Fruit fly (Drosophila melanogaster) whole organism, embryonic: ENCODE data around the gene Fgop2.

ENCODE experiments used
- Atf6 ChIP-seq: fragments of 200-800 bp; sonication (Bioruptor generic); IDR thresholded peaks from 2 replicates; pipeline ENCODE4 v1.3.6; 2022; ENCODE audit warnings: missing biosample characterization, missing genetic modification characterization
- BtbVII ChIP-seq: fragments of 200-800 bp; sonication (Bioruptor generic); optimal IDR thresholded peaks from 3 replicates; lab custom pipeline; 2017; ENCODE audit warnings: missing biosample characterization, mild to moderate bottlenecking, missing genetic modification characterization
- CG12071 ChIP-seq: fragments of 200-800 bp; sonication (Bioruptor generic); optimal IDR thresholded peaks from 3 replicates; lab custom pipeline; 2018; ENCODE audit warnings: missing biosample characterization, mild to moderate bottlenecking, missing genetic modification characterization
- CG12155 ChIP-seq: fragments of 200-800 bp; sonication (Bioruptor generic); optimal IDR thresholded peaks from 3 replicates; lab custom pipeline; 2016; ENCODE audit warnings: missing biosample characterization, missing genetic modification characterization
- CG13775 ChIP-seq: fragments of 200-800 bp; sonication (Bioruptor generic); optimal IDR thresholded peaks from 3 replicates; lab custom pipeline; 2017; ENCODE audit warnings: missing biosample characterization, mild to moderate bottlenecking, missing genetic modification characterization
- CG14014 ChIP-seq: fragments of 200-800 bp; sonication (Bioruptor generic); IDR thresholded peaks from 2 replicates; pipeline ENCODE4 v1.3.6; 2022; ENCODE audit warnings: missing biosample characterization, missing genetic modification characterization
- CG14860 ChIP-seq: fragments of 200-800 bp; sonication (Bioruptor generic); IDR thresholded peaks from 3 replicates; pipeline ENCODE4 v1.3.6; 2022; ENCODE audit warnings: missing biosample characterization, missing genetic modification characterization; ENCODE audit not compliant: partially characterized antibody
- CG15601 ChIP-seq: fragments of 200-800 bp; sonication (Bioruptor generic); optimal IDR thresholded peaks from 3 replicates; lab custom pipeline; 2019; ENCODE audit warnings: missing biosample characterization, mild to moderate bottlenecking, missing genetic modification characterization, moderate library complexity
- CG1603 ChIP-seq: fragments of 200-800 bp; sonication (Bioruptor generic); optimal IDR thresholded peaks from 2 replicates; lab custom pipeline; 2019; ENCODE audit warnings: missing biosample characterization, mild to moderate bottlenecking, missing genetic modification characterization, moderate library complexity
- CG16813 ChIP-seq: fragments of 200-800 bp; sonication (Bioruptor generic); IDR thresholded peaks from 3 replicates; pipeline ENCODE4 v1.3.6; 2022; ENCODE audit warnings: missing biosample characterization, missing genetic modification characterization; ENCODE audit not compliant: partially characterized antibody
- CG16815 ChIP-seq: fragments of 200-800 bp; sonication (Bioruptor generic); optimal IDR thresholded peaks from 3 replicates; lab custom pipeline; 2017; ENCODE audit warnings: missing biosample characterization, mild to moderate bottlenecking, missing genetic modification characterization
- CG17186 ChIP-seq: fragments of 200-800 bp; sonication (Bioruptor generic); optimal IDR thresholded peaks from 3 replicates; lab custom pipeline; 2017; ENCODE audit warnings: missing biosample characterization, missing genetic modification reagents, missing genetic modification characterization
- CG17802 ChIP-seq: fragments of 200-800 bp; sonication (Bioruptor generic); optimal IDR thresholded peaks from 2 replicates; lab custom pipeline; 2018; ENCODE audit warnings: missing biosample characterization, mild to moderate bottlenecking, missing genetic modification characterization, moderate library complexity
- CG1792 ChIP-seq: fragments of 200-800 bp; sonication (Bioruptor generic); optimal IDR thresholded peaks from 2 replicates; lab custom pipeline; 2016; ENCODE audit warnings: missing biosample characterization, missing genetic modification characterization
- CG2202 ChIP-seq: fragments of 200-800 bp; sonication (Bioruptor generic); optimal IDR thresholded peaks from 2 replicates; lab custom pipeline; 2018; ENCODE audit warnings: missing biosample characterization, mild to moderate bottlenecking, missing genetic modification characterization
- CG2712 ChIP-seq: fragments of 200-800 bp; optimal IDR thresholded peaks from 3 replicates; lab custom pipeline; 2019; ENCODE audit warnings: missing biosample characterization, mild to moderate bottlenecking, missing genetic modification characterization, moderate library complexity
- CG2889 ChIP-seq: fragments of 200-800 bp; sonication (Bioruptor generic); IDR thresholded peaks from 3 replicates; pipeline ENCODE4 v1.3.6; 2022; ENCODE audit warnings: missing biosample characterization, missing genetic modification characterization
- CG30403 ChIP-seq: fragments of 200-800 bp; sonication (Bioruptor generic); optimal IDR thresholded peaks from 3 replicates; lab custom pipeline; 2016; ENCODE audit warnings: missing biosample characterization, missing genetic modification characterization
- CG31388 ChIP-seq: fragments of 200-800 bp; sonication (Bioruptor generic); optimal IDR thresholded peaks from 2 replicates; lab custom pipeline; 2016; ENCODE audit warnings: missing biosample characterization, missing genetic modification characterization
- CG3281 ChIP-seq: fragments of 200-800 bp; sonication (Bioruptor generic); optimal IDR thresholded peaks from 3 replicates; lab custom pipeline; 2017; ENCODE audit warnings: missing biosample characterization, mild to moderate bottlenecking, missing genetic modification characterization
- CG42726 ChIP-seq: fragments of 200-800 bp; sonication (Bioruptor generic); IDR thresholded peaks from 2 replicates; pipeline ENCODE4 v1.3.6; 2022; ENCODE audit warnings: missing biosample characterization, missing genetic modification characterization; ENCODE audit not compliant: partially characterized antibody
- CG6765 ChIP-seq: fragments of 200-800 bp; sonication (Bioruptor generic); optimal IDR thresholded peaks from 3 replicates; lab custom pipeline; 2017; ENCODE audit warnings: missing biosample characterization, mild to moderate bottlenecking, missing genetic modification characterization
- CG7372 ChIP-seq: fragments of 200-800 bp; sonication (Bioruptor generic); IDR thresholded peaks from 2 replicates; pipeline ENCODE4 v1.3.6; 2022; ENCODE audit warnings: missing biosample characterization, missing genetic modification characterization
- CG7745 ChIP-seq: fragments of 200-800 bp; sonication (Bioruptor generic); optimal IDR thresholded peaks from 2 replicates; lab custom pipeline; 2018; ENCODE audit warnings: missing biosample characterization, mild to moderate bottlenecking, missing genetic modification characterization, moderate library complexity
- CG8359 ChIP-seq: fragments of 200-800 bp; sonication (Bioruptor generic); optimal IDR thresholded peaks from 2 replicates; lab custom pipeline; 2017; ENCODE audit warnings: missing biosample characterization, mild to moderate bottlenecking, missing genetic modification characterization, borderline replicate concordance
- CG9932 ChIP-seq: fragments of 200-800 bp; sonication (Bioruptor generic); IDR thresholded peaks from 2 replicates; pipeline ENCODE4 v1.3.6; 2022; ENCODE audit warnings: missing biosample characterization, missing genetic modification characterization
- CrebB ChIP-seq: fragments of 200-800 bp; sonication (Bioruptor generic); optimal IDR thresholded peaks from 3 replicates; lab custom pipeline; 2018; ENCODE audit warnings: missing biosample characterization, mild to moderate bottlenecking, missing genetic modification characterization
- Dbx ChIP-seq: fragments of 200-800 bp; sonication (Bioruptor generic); IDR thresholded peaks from 3 replicates; pipeline ENCODE4 v1.3.6; 2022; ENCODE audit warnings: missing biosample characterization, missing genetic modification characterization
- Dll ChIP-seq: fragments of 200-800 bp; sonication (Bioruptor generic); IDR thresholded peaks from 4 replicates; pipeline ENCODE4 v1.3.6; 2022; ENCODE audit warnings: missing biosample characterization, missing genetic modification characterization; ENCODE audit not compliant: partially characterized antibody
- H15 ChIP-seq: fragments of 200-800 bp; sonication (Bioruptor generic); IDR thresholded peaks from 3 replicates; pipeline ENCODE4 v1.3.6; 2022; ENCODE audit warnings: missing biosample characterization, missing genetic modification characterization
- Hmr ChIP-seq: fragments of 200-800 bp; sonication (Bioruptor generic); optimal IDR thresholded peaks from 3 replicates; lab custom pipeline; 2017; ENCODE audit warnings: mild to moderate bottlenecking, missing biosample characterization, missing genetic modification reagents, missing genetic modification characterization
- Meics ChIP-seq: fragments of 200-800 bp; sonication (Bioruptor generic); optimal IDR thresholded peaks from 2 replicates; lab custom pipeline; 2017; ENCODE audit warnings: missing biosample characterization, mild to moderate bottlenecking, missing genetic modification characterization
- Six4 ChIP-seq: fragments of 200-800 bp; sonication (Bioruptor generic); optimal IDR thresholded peaks from 2 replicates; lab custom pipeline; 2016; ENCODE audit warnings: missing biosample characterization, missing genetic modification characterization
- Sry-δ ChIP-seq: fragments of 200-800 bp; sonication (Bioruptor generic); optimal IDR thresholded peaks from 2 replicates; lab custom pipeline; 2016; ENCODE audit warnings: missing biosample characterization, missing genetic modification characterization
- Vsx1 ChIP-seq: fragments of 200-800 bp; sonication (Bioruptor generic); optimal IDR thresholded peaks from 2 replicates; lab custom pipeline; 2017; ENCODE audit warnings: missing biosample characterization, mild to moderate bottlenecking, missing genetic modification characterization, missing genetic modification reagents
- bigmax ChIP-seq: fragments of 200-800 bp; sonication (Bioruptor generic); optimal IDR thresholded peaks from 2 replicates; lab custom pipeline; 2018; ENCODE audit warnings: missing biosample characterization, mild to moderate bottlenecking, missing genetic modification characterization
- dati ChIP-seq: fragments of 200-800 bp; sonication (Bioruptor generic); IDR thresholded peaks from 2 replicates; pipeline ENCODE4 v1.3.6; 2022; ENCODE audit warnings: missing biosample characterization, missing genetic modification characterization
- dysf ChIP-seq: fragments of 200-800 bp; sonication (Bioruptor generic); IDR thresholded peaks from 3 replicates; pipeline ENCODE4 v1.3.6; 2022; ENCODE audit warnings: missing biosample characterization, missing genetic modification characterization
- lmd ChIP-seq: fragments of 200-800 bp; sonication (Bioruptor generic); IDR thresholded peaks from 2 replicates; pipeline ENCODE4 v1.3.6; 2022; ENCODE audit warnings: missing biosample characterization, missing genetic modification characterization
- lov ChIP-seq, 2 experiments: fragments of 200-800 bp in 1 of 2; fragments of >200 bp in 1 of 2; sonication (Bioruptor generic) in 1 of 2; IDR thresholded peaks in 1 of 2; optimal IDR thresholded peaks in 1 of 2; 2 replicates in 1 of 2; 3 replicates in 1 of 2; pipeline versions ENCODE4 v1.3.6 to Lab custom; 2017 to 2022; ENCODE audit warnings: missing biosample characterization in 1 of 2, missing genetic modification characterization in 1 of 2
- mld ChIP-seq: fragments of 200-800 bp; sonication (Bioruptor generic); IDR thresholded peaks from 3 replicates; pipeline ENCODE4 v1.3.6; 2022; ENCODE audit warnings: missing biosample characterization, missing genetic modification characterization; ENCODE audit not compliant: partially characterized antibody
- nau ChIP-seq: fragments of 200-800 bp; sonication (Bioruptor generic); optimal IDR thresholded peaks from 3 replicates; lab custom pipeline; 2017; ENCODE audit warnings: missing biosample characterization, mild to moderate bottlenecking, missing genetic modification characterization, missing genetic modification reagents
- p53 ChIP-seq: fragments of 200-800 bp; sonication (Bioruptor generic); optimal IDR thresholded peaks from 2 replicates; lab custom pipeline; 2016; ENCODE audit warnings: missing biosample characterization, missing genetic modification characterization
- pita ChIP-seq: fragments of 200-800 bp; sonication (Bioruptor generic); optimal IDR thresholded peaks from 2 replicates; lab custom pipeline; 2017; ENCODE audit warnings: missing biosample characterization, mild to moderate bottlenecking, missing genetic modification characterization
- schlank ChIP-seq: fragments of 200-800 bp; sonication (Bioruptor generic); optimal IDR thresholded peaks from 2 replicates; lab custom pipeline; 2018; ENCODE audit warnings: missing biosample characterization, mild to moderate bottlenecking, missing genetic modification characterization
- tio ChIP-seq: fragments of 200-800 bp; sonication (Bioruptor generic); optimal IDR thresholded peaks from 2 replicates; lab custom pipeline; 2017; ENCODE audit warnings: missing biosample characterization, missing genetic modification characterization, inconsistent platforms
- vvl ChIP-seq: fragments of 200-800 bp; sonication (Bioruptor generic); IDR thresholded peaks from 2 replicates; pipeline ENCODE4 v1.3.6; 2022; ENCODE audit warnings: missing biosample characterization, missing genetic modification characterization
- zf30C ChIP-seq: fragments of 200-800 bp; sonication (Bioruptor generic); optimal IDR thresholded peaks from 3 replicates; lab custom pipeline; 2018; ENCODE audit warnings: missing biosample characterization, mild to moderate bottlenecking, missing genetic modification characterization

Gene Fgop2

DNA sequence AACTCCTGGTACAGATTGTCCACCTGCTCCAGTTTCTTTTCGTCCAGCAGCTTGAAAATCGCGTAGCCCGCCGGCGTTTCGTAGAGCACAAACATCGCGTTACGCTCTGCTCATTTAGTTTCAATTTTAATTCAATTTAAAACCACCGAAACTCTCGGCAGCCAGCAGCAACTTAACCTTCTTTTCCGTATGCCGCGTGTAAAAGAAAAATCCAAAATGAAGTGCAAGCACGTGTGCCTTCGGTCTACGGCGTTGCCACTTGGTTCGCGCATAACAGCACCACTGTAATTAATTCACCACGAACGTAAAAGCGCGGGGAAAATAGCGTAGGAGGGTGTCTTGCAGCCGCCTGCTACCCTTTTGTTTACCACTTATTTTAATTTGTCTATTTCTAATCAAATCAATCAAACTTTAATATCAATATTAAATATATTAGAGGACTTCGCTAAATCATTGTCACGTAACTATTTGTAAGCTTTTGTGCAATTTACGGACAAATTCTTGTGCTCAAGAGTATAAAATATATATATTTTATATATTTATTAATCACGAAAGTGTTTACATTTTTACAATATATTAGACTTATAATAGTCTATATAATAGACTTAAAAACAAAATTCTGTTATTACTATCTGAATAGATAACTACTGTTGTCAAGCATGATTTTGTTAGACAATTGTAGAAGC, 26.4 kb downstream of the Fgop2 start, which contains the start of gene nop5 (continued):
- TF ChIP-seq lmd (GFP tag; lab: Robert Waterston, UW) (peak; percentile 37; the same call in 1 of the 2 replicates), dati (GFP tag; lab: Robert Waterston, UW) (no peak), lov (optimal IDR thresholded peaks at IDR 0.05; lab: Kevin White, UChicago) (no peak), lov (GFP tag; IDR thresholded peaks at IDR 0.05; lab: Robert Waterston, UW) (no peak), Atf6 (GFP tag; lab: Robert Waterston, UW) (no peak), CG16813 (no peak), CG14014 (no peak), Dll (no peak), dysf (GFP tag; lab: Robert Waterston, UW) (peak; percentile 64; the same call in 2 of the 3 replicates), BtbVII (GFP tag; lab: Kevin White, UChicago) (peak; percentile 57), CG7745 (tag; lab: Kevin White, UChicago) (peak; percentile 26), CG30403 (GFP tag; lab: Kevin White, UChicago) (peak; percentile 60), tio (GFP tag; lab: Kevin White, UChicago) (no peak), p53 (GFP tag; lab: Kevin White, UChicago) (no peak), CG12155 (GFP tag; lab: Kevin White, UChicago) (peak; percentile 27), Sry-δ (GFP tag; lab: Kevin White, UChicago) (no peak), CG15601 (peak; percentile 65), CG14860 (GFP tag; lab: Robert Waterston, UW) (no peak), nau (GFP tag; lab: Kevin White, UChicago) (no peak), mld (no peak), CG2889 (GFP tag; lab: Robert Waterston, UW) (no peak), CrebB (tag; lab: Kevin White, UChicago) (no peak), CG12071 (no peak), CG13775 (peak; percentile 73), CG7372 (GFP tag; lab: Robert Waterston, UW) (no peak), schlank (tag; lab: Kevin White, UChicago) (no peak), CG2202 (no peak), CG17802 (tag; lab: Kevin White, UChicago) (no peak), pita (GFP tag; lab: Kevin White, UChicago) (no peak), CG8359 (peak; percentile 20), Hmr (GFP tag; lab: Kevin White, UChicago) (peak; percentile 79), CG16815 (peak; percentile 40), H15 (GFP tag; lab: Robert Waterston, UW) (0 out of 3 replicates have a peak, but pooled peaks have one; percentile 44), CG3281 (GFP tag; lab: Kevin White, UChicago) (peak; percentile 84), CG17186 (GFP tag; lab: Kevin White, UChicago) (peak; percentile 99), Meics (peak; percentile 83), Six4 (GFP tag; lab: Kevin White, UChicago) (peak; percentile 38), CG1603 (tag; lab: Kevin White, UChicago) (peak; percentile 49), CG2712 (tag; lab: Kevin White, UChicago) (peak; percentile 83), Dbx (GFP tag; lab: Robert Waterston, UW) (no peak), CG31388 (GFP tag; lab: Kevin White, UChicago) (no peak), CG9932 (GFP tag; lab: Robert Waterston, UW) (peak; percentile 46; the same call in 1 of the 2 replicates), vvl (no peak; the same call in 1 of the 2 replicates), Vsx1 (GFP tag; lab: Kevin White, UChicago) (no peak), CG1792 (GFP tag; lab: Kevin White, UChicago) (no peak), CG6765 (GFP tag; lab: Kevin White, UChicago) (peak; percentile 79), CG42726 (GFP tag; lab: Robert Waterston, UW) (no peak), zf30C (no peak), bigmax (GFP tag; lab: Kevin White, UChicago) (peak; percentile 93)
